Worm (Caenorhabditis elegans) whole organism, L2 larva: ENCODE results near the gene lin-9.
A peak's percentile ranks its signal among the peaks of the same experiment; 100 is the strongest.

Experiments used
- C34F6.9 ChIP-seq: fragments of 150-350 bp; optimal IDR thresholded peaks from 2 replicates; lab custom pipeline; 2014; ENCODE audit warnings: missing biosample characterization, missing genetic modification characterization
- F13H6.1 ChIP-seq: sonication (generic microtip); optimal IDR thresholded peaks from 2 replicates; lab custom pipeline; 2016; ENCODE audit warnings: missing genetic modification characterization, missing compliant biosample characterization
- R02D3.7 ChIP-seq: fragments of 150-350 bp; optimal IDR thresholded peaks from 2 replicates; lab custom pipeline; 2014; ENCODE audit warnings: missing biosample characterization, missing genetic modification characterization
- Y55F3AM.14 ChIP-seq: fragments of 200-800 bp; sonication (Bioruptor generic); optimal IDR thresholded peaks from 2 replicates; lab custom pipeline; 2018; ENCODE audit warnings: mild to moderate bottlenecking, missing genetic modification characterization, missing compliant biosample characterization
- ZK546.5 ChIP-seq: sonication (generic microtip); optimal IDR thresholded peaks from 2 replicates; lab custom pipeline; 2017; ENCODE audit warnings: missing biosample characterization, missing genetic modification characterization
- alr-1 ChIP-seq: fragments of 150-350 bp; optimal IDR thresholded peaks from 2 replicates; lab custom pipeline; 2014; ENCODE audit warnings: missing biosample characterization, missing genetic modification characterization
- blmp-1 ChIP-seq: sonication (generic microtip); optimal IDR thresholded peaks from 2 replicates; lab custom pipeline; 2017; ENCODE audit warnings: missing genetic modification characterization, mild to moderate bottlenecking, missing compliant biosample characterization, antibody characterized with exemption, moderate library complexity; ENCODE audit not compliant: insufficient read depth
- ceh-16 ChIP-seq: fragments of 150-350 bp; optimal IDR thresholded peaks from 2 replicates; lab custom pipeline; 2014; ENCODE audit warnings: missing biosample characterization, missing genetic modification characterization
- ceh-82 ChIP-seq: fragments of 150-350 bp; optimal IDR thresholded peaks from 2 replicates; lab custom pipeline; 2014; ENCODE audit warnings: missing biosample characterization, missing genetic modification characterization
- crh-2 ChIP-seq: sonication (generic microtip); optimal IDR thresholded peaks from 2 replicates; lab custom pipeline; 2017; ENCODE audit warnings: missing biosample characterization, missing genetic modification characterization
- dmd-4 ChIP-seq: sonication (generic microtip); optimal IDR thresholded peaks from 2 replicates; lab custom pipeline; 2017; ENCODE audit warnings: missing biosample characterization, missing genetic modification characterization
- egl-27 ChIP-seq: sonication (generic microtip); optimal IDR thresholded peaks from 3 replicates; lab custom pipeline; 2017; ENCODE audit warnings: missing biosample characterization, missing genetic modification reagents, missing genetic modification characterization
- elt-1 ChIP-seq: fragments of 150-350 bp; optimal IDR thresholded peaks from 2 replicates; lab custom pipeline; 2014; ENCODE audit warnings: missing biosample characterization, missing genetic modification characterization
- elt-3 ChIP-seq: sonication (generic microtip); optimal IDR thresholded peaks from 2 replicates; lab custom pipeline; 2017; ENCODE audit warnings: missing biosample characterization, missing genetic modification characterization
- fos-1 ChIP-seq: fragments of 150-350 bp; optimal IDR thresholded peaks from 2 replicates; lab custom pipeline; 2014; ENCODE audit warnings: missing biosample characterization, missing genetic modification characterization
- gmeb-1 ChIP-seq: fragments of 150-350 bp; optimal IDR thresholded peaks from 2 replicates; lab custom pipeline; 2014; ENCODE audit warnings: missing biosample characterization, missing genetic modification characterization
- lin-11 ChIP-seq: fragments of 150-350 bp; sonication (generic microtip); optimal IDR thresholded peaks from 2 replicates; lab custom pipeline; 2014; ENCODE audit warnings: missing biosample characterization, missing genetic modification characterization, inconsistent platforms, mixed read lengths
- lin-13 ChIP-seq: fragments of 150-350 bp; optimal IDR thresholded peaks from 2 replicates; lab custom pipeline; 2014; ENCODE audit warnings: missing biosample characterization, missing genetic modification reagents, missing genetic modification characterization
- lin-39 ChIP-seq: fragments of 150-350 bp; optimal IDR thresholded peaks from 2 replicates; lab custom pipeline; 2014; ENCODE audit warnings: missing biosample characterization, missing genetic modification reagents, missing genetic modification characterization
- lsy-2 ChIP-seq, 2 experiments: fragments of 150-350 bp in 1 of 2; sonication (generic microtip) in 1 of 2; optimal IDR thresholded peaks; 2 replicates each; lab custom pipeline; 2014 to 2017; ENCODE audit warnings: missing biosample characterization in 2 of 2, missing genetic modification characterization in 2 of 2
- mab-5 ChIP-seq: fragments of 150-350 bp; optimal IDR thresholded peaks from 2 replicates; lab custom pipeline; 2014; ENCODE audit warnings: missing biosample characterization, missing genetic modification characterization
- mbf-1 ChIP-seq: sonication (generic microtip); optimal IDR thresholded peaks from 2 replicates; lab custom pipeline; 2017; ENCODE audit warnings: missing biosample characterization, missing genetic modification characterization
- mdl-1 ChIP-seq, 2 experiments: fragments of 150-350 bp in 1 of 2; sonication (generic microtip) in 1 of 2; optimal IDR thresholded peaks; 2 replicates each; lab custom pipeline; 2017; ENCODE audit warnings: missing biosample characterization in 2 of 2, missing genetic modification characterization in 2 of 2
- nhr-10 ChIP-seq: sonication (generic microtip); optimal IDR thresholded peaks from 2 replicates; lab custom pipeline; 2017; ENCODE audit warnings: missing biosample characterization, missing genetic modification characterization
- nhr-11 ChIP-seq: fragments of 150-350 bp; optimal IDR thresholded peaks from 2 replicates; lab custom pipeline; 2014; ENCODE audit warnings: missing biosample characterization, missing genetic modification characterization
- nhr-12 ChIP-seq: fragments of 150-350 bp; optimal IDR thresholded peaks from 2 replicates; lab custom pipeline; 2014; ENCODE audit warnings: missing biosample characterization, missing genetic modification characterization
- nhr-129 ChIP-seq: fragments of 150-350 bp; optimal IDR thresholded peaks from 2 replicates; lab custom pipeline; 2014; ENCODE audit warnings: missing biosample characterization, missing genetic modification characterization
- nhr-21 ChIP-seq: fragments of 150-350 bp; optimal IDR thresholded peaks from 2 replicates; lab custom pipeline; 2014; ENCODE audit warnings: missing biosample characterization, missing genetic modification characterization
- nhr-23 ChIP-seq: fragments of 150-350 bp; optimal IDR thresholded peaks from 2 replicates; lab custom pipeline; 2014; ENCODE audit warnings: missing biosample characterization, missing genetic modification reagents, missing genetic modification characterization
- nhr-237 ChIP-seq: fragments of 150-350 bp; optimal IDR thresholded peaks from 2 replicates; lab custom pipeline; 2014; ENCODE audit warnings: missing biosample characterization, missing genetic modification characterization
- nhr-25 ChIP-seq: fragments of 150-350 bp; sonication (generic microtip); optimal IDR thresholded peaks from 3 replicates; lab custom pipeline; 2014; ENCODE audit warnings: missing biosample characterization, missing genetic modification characterization
- nhr-6 ChIP-seq: fragments of 150-350 bp; optimal IDR thresholded peaks from 2 replicates; lab custom pipeline; 2014; ENCODE audit warnings: missing biosample characterization, missing genetic modification characterization
- nhr-77 ChIP-seq: fragments of 150-350 bp; optimal IDR thresholded peaks from 2 replicates; lab custom pipeline; 2014; ENCODE audit warnings: missing biosample characterization, missing genetic modification characterization
- peb-1 ChIP-seq: fragments of 150-350 bp; optimal IDR thresholded peaks from 2 replicates; lab custom pipeline; 2014; ENCODE audit warnings: missing biosample characterization, missing genetic modification characterization
- sem-4 ChIP-seq: fragments of 150-350 bp; optimal IDR thresholded peaks from 2 replicates; lab custom pipeline; 2014; ENCODE audit warnings: missing biosample characterization, missing genetic modification reagents, missing genetic modification characterization
- sma-3 ChIP-seq: sonication (generic microtip); optimal IDR thresholded peaks from 2 replicates; lab custom pipeline; 2016; ENCODE audit warnings: missing genetic modification reagents, missing genetic modification characterization, missing compliant biosample characterization
- sma-9 ChIP-seq, 2 experiments: fragments of 150-350 bp in 1 of 2; sonication (generic microtip) in 1 of 2; optimal IDR thresholded peaks; 2 replicates each; lab custom pipeline; 2014 to 2016; ENCODE audit warnings: missing genetic modification characterization in 2 of 2, mild to moderate bottlenecking in 1 of 2, missing biosample characterization in 1 of 2, missing compliant biosample characterization in 1 of 2, missing genetic modification reagents in 1 of 2, moderate library complexity in 1 of 2
- snpc-4 ChIP-seq: fragments of 150-350 bp; optimal IDR thresholded peaks from 2 replicates; lab custom pipeline; 2014; ENCODE audit warnings: missing biosample characterization, missing genetic modification characterization
- unc-39 ChIP-seq: fragments of 150-350 bp; optimal IDR thresholded peaks from 2 replicates; lab custom pipeline; 2014; ENCODE audit warnings: missing biosample characterization, missing genetic modification characterization
- unc-55 ChIP-seq: fragments of 150-350 bp; sonication (generic microtip); optimal IDR thresholded peaks from 3 replicates; lab custom pipeline; 2014; ENCODE audit warnings: missing biosample characterization, missing genetic modification reagents, missing genetic modification characterization
- unc-62 ChIP-seq: fragments of 150-350 bp; optimal IDR thresholded peaks from 2 replicates; lab custom pipeline; 2014; ENCODE audit warnings: missing biosample characterization, missing genetic modification reagents, missing genetic modification characterization
- zag-1 ChIP-seq: fragments of 150-350 bp; optimal IDR thresholded peaks from 2 replicates; lab custom pipeline; 2014; ENCODE audit warnings: missing biosample characterization, missing genetic modification characterization
- ztf-1 ChIP-seq: fragments of 200-800 bp; sonication (Bioruptor generic); conservative IDR thresholded peaks from 2 replicates; pipeline ENCODE4 v1.3.6; 2022; ENCODE audit warnings: missing genetic modification characterization, missing compliant biosample characterization
- ztf-11 ChIP-seq: sonication (generic microtip); optimal IDR thresholded peaks from 2 replicates; lab custom pipeline; 2017; ENCODE audit warnings: missing biosample characterization, missing genetic modification characterization
- ztf-4 ChIP-seq: fragments of 150-350 bp; optimal IDR thresholded peaks from 2 replicates; lab custom pipeline; 2014; ENCODE audit warnings: missing biosample characterization, missing genetic modification characterization

The lin-9 gene

DNA sequence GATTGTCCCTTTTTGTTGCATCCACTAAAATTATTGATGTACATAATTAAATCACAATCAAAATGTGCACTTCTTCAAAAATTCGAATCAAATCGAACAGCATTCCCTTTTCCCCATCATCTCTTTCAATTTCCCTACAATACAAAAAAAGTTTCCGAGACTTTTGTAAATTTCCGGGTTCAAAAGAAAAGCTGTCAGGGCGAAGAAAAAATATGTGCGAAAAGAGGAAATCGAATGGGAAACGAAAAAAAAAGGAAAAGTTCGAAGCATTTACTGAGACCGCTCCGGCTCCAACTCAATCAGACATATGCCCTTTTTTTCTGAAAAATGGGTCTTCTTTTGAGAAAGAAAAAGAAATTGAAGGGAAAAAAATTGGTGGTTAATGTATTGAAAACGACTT, 45.2 kb upstream of the lin-9 start:
- no peak for TF ChIP-seq gmeb-1
- TF ChIP-seq unc-39 (tag; lab: Kevin White, UChicago): no peak
- no peak for TF ChIP-seq egl-27 (tag; lab: Kevin White, UChicago)
- no peak for TF ChIP-seq elt-1 (tag; lab: Kevin White, UChicago)
- TF ChIP-seq elt-3 (tag; lab: Kevin White, UChicago): no peak
- TF ChIP-seq nhr-237 (tag; lab: Kevin White, UChicago): no peak
- TF ChIP-seq nhr-23: no peak
- TF ChIP-seq unc-55 (GFP tag; lab: Kevin White, UChicago): no peak

- no peak for TF ChIP-seq elt-3 (tag; lab: Kevin White, UChicago)
- no peak for TF ChIP-seq unc-39 (tag; lab: Kevin White, UChicago)
- no peak for TF ChIP-seq nhr-25
- TF ChIP-seq blmp-1 (tag; lab: Kevin White, UChicago): no peak
- no peak for TF ChIP-seq F13H6.1
- TF ChIP-seq ztf-4 (tag; lab: Kevin White, UChicago): no peak
- TF ChIP-seq mdl-1 (tag; optimal IDR thresholded peaks at IDR 0.05; lab: Kevin White, UChicago): no peak
Observed at ce11 chrIII:8946285-8946684, 42.4 kb upstream of the lin-9 start.

ce11 chrIII:8944357-8944756, 40.4 kb upstream of the lin-9 start, which contains the start of gene dhrr-1:
TSS of gene dhrr-1 (plus strand) at chrIII:8944657.
- no peak for TF ChIP-seq sem-4 (tag; lab: Kevin White, UChicago)
- no peak for TF ChIP-seq lin-13 (GFP tag; lab: Kevin White, UChicago)
- TF ChIP-seq lin-11 (tag; lab: Kevin White, UChicago): no peak
- no peak for TF ChIP-seq zag-1 (tag; lab: Kevin White, UChicago)
- no peak for TF ChIP-seq ztf-1 (GFP tag; lab: Robert Waterston, UW)
- TF ChIP-seq snpc-4 (tag; lab: Kevin White, UChicago): no peak
- no peak for TF ChIP-seq nhr-12

ce11 chrIII:8937571-8937970, 33.6 kb upstream of the lin-9 start:
- TF ChIP-seq elt-1 (tag; lab: Kevin White, UChicago): no peak
- peak; percentile 40 for TF ChIP-seq sem-4 (tag; lab: Kevin White, UChicago)
- peak; percentile 79 for TF ChIP-seq lin-11 (tag; lab: Kevin White, UChicago)
- TF ChIP-seq nhr-10: no peak
- TF ChIP-seq nhr-25: no peak
- no peak for TF ChIP-seq nhr-11
- peak; percentile 66 for TF ChIP-seq lin-13 (GFP tag; lab: Kevin White, UChicago)
- peak; percentile 29 for TF ChIP-seq egl-27 (tag; lab: Kevin White, UChicago)
- TF ChIP-seq F13H6.1: peak; percentile 60
- peak; percentile 88 for TF ChIP-seq fos-1
- no peak for TF ChIP-seq nhr-6 (tag; lab: Kevin White, UChicago)
- TF ChIP-seq zag-1 (tag; lab: Kevin White, UChicago): peak; percentile 25
- TF ChIP-seq ceh-82 (tag; lab: Kevin White, UChicago): no peak
- TF ChIP-seq lsy-2 (tag; optimal IDR thresholded peaks at IDR 0.05; lab: Kevin White, UChicago): peak; percentile 63 to 70
- no peak for TF ChIP-seq R02D3.7 (tag; lab: Kevin White, UChicago)
- no peak for TF ChIP-seq ztf-11 (tag; lab: Kevin White, UChicago)
- peak; percentile 68 for TF ChIP-seq sma-3 (GFP tag; lab: Kevin White, UChicago)
- TF ChIP-seq crh-2: peak; percentile 55
- no peak for TF ChIP-seq ZK546.5
- TF ChIP-seq nhr-129 (tag; lab: Kevin White, UChicago): peak; percentile 85
- TF ChIP-seq gmeb-1: peak; percentile 80
- TF ChIP-seq nhr-21 (tag; lab: Kevin White, UChicago): peak; percentile 63
- TF ChIP-seq dmd-4 (tag; lab: Kevin White, UChicago): no peak
- peak; percentile 81 for TF ChIP-seq C34F6.9 (tag; lab: Kevin White, UChicago)
- no peak for TF ChIP-seq nhr-77 (tag; lab: Kevin White, UChicago)
- TF ChIP-seq unc-39 (tag; lab: Kevin White, UChicago): no peak
- no peak for TF ChIP-seq mab-5 (tag; lab: Kevin White, UChicago)
- no peak for TF ChIP-seq unc-62
- peak; percentile 83 for TF ChIP-seq sma-9 (GFP tag; optimal IDR thresholded peaks at IDR 0.05; lab: Kevin White, UChicago)
- no peak for TF ChIP-seq sma-9 (tag; optimal IDR thresholded peaks at IDR 0.05; lab: Kevin White, UChicago)
- TF ChIP-seq lin-39 (tag; lab: Kevin White, UChicago): no peak
- TF ChIP-seq Y55F3AM.14: peak; percentile 45
- no peak for TF ChIP-seq ztf-4 (tag; lab: Kevin White, UChicago)
- TF ChIP-seq elt-3 (tag; lab: Kevin White, UChicago): no peak
- no peak for TF ChIP-seq ceh-16 (tag; lab: Kevin White, UChicago)
- TF ChIP-seq alr-1 (tag; lab: Kevin White, UChicago): no peak
- TF ChIP-seq nhr-12: no peak
- no peak for TF ChIP-seq nhr-23
- TF ChIP-seq peb-1 (tag; lab: Kevin White, UChicago): no peak
- no peak for TF ChIP-seq mbf-1 (tag; lab: Kevin White, UChicago)
- no peak for TF ChIP-seq snpc-4 (tag; lab: Kevin White, UChicago)
- no peak for TF ChIP-seq ztf-1 (GFP tag; lab: Robert Waterston, UW)
- TF ChIP-seq unc-55 (GFP tag; lab: Kevin White, UChicago): peak; percentile 57
- TF ChIP-seq blmp-1 (tag; lab: Kevin White, UChicago): no peak
- no peak for TF ChIP-seq nhr-237 (tag; lab: Kevin White, UChicago)
